Worm (Caenorhabditis elegans) whole organism, late embryonic: ENCODE results near the gene dpf-2.

ENCODE experiments used
- C08G9.2 ChIP-seq: sonication (generic microtip); optimal IDR thresholded peaks from 2 replicates; lab custom pipeline; 2016; ENCODE audit warnings: mild to moderate bottlenecking, missing genetic modification characterization, moderate library complexity, missing compliant biosample characterization
- F13H6.1 ChIP-seq: sonication (generic microtip); optimal IDR thresholded peaks from 2 replicates; lab custom pipeline; 2016; ENCODE audit warnings: missing genetic modification characterization, missing compliant biosample characterization
- K02D7.2 ChIP-seq: sonication (generic microtip); optimal IDR thresholded peaks from 2 replicates; lab custom pipeline; 2017; ENCODE audit warnings: mild to moderate bottlenecking, missing genetic modification characterization, missing compliant biosample characterization
- K09A11.1 ChIP-seq: sonication (generic microtip); optimal IDR thresholded peaks from 2 replicates; lab custom pipeline; 2017; ENCODE audit warnings: antibody characterized with exemption, mild to moderate bottlenecking, missing genetic modification characterization, missing compliant biosample characterization; ENCODE audit not compliant: insufficient read depth
- ahr-1 ChIP-seq: sonication (generic microtip); optimal IDR thresholded peaks from 2 replicates; lab custom pipeline; 2016; ENCODE audit warnings: missing genetic modification characterization, missing compliant biosample characterization
- ama-1 ChIP-seq: fragments of 150-350 bp; optimal IDR thresholded peaks from 2 replicates; lab custom pipeline; 2014
- ceh-18 ChIP-seq: sonication (generic microtip); optimal IDR thresholded peaks from 2 replicates; lab custom pipeline; 2016; ENCODE audit warnings: missing genetic modification characterization, missing compliant biosample characterization
- ceh-2 ChIP-seq: sonication (generic microtip); optimal IDR thresholded peaks from 2 replicates; lab custom pipeline; 2016; ENCODE audit warnings: missing genotype, missing genetic modification characterization, missing compliant biosample characterization
- ceh-22 ChIP-seq: sonication (generic microtip); optimal IDR thresholded peaks from 2 replicates; lab custom pipeline; 2017; ENCODE audit warnings: missing biosample characterization, missing genetic modification characterization
- ceh-30 ChIP-seq: fragments of 150-350 bp; optimal IDR thresholded peaks from 2 replicates; lab custom pipeline; 2014; ENCODE audit warnings: missing biosample characterization, missing genetic modification characterization
- ceh-31 ChIP-seq: sonication (generic microtip); optimal IDR thresholded peaks from 2 replicates; lab custom pipeline; 2016; ENCODE audit warnings: missing genetic modification characterization, missing compliant biosample characterization
- ceh-45 ChIP-seq: fragments of 200-800 bp; sonication (Bioruptor generic); IDR thresholded peaks from 2 replicates; pipeline ENCODE4 v1.3.6; 2022; ENCODE audit warnings: missing genetic modification reagents, missing genetic modification characterization, missing compliant biosample characterization
- ceh-6 ChIP-seq: fragments of 200-800 bp; sonication (Bioruptor generic); optimal IDR thresholded peaks from 2 replicates; lab custom pipeline; 2018; ENCODE audit warnings: mild to moderate bottlenecking, missing genetic modification characterization, missing compliant biosample characterization
- dve-1 ChIP-seq: sonication (generic microtip); optimal IDR thresholded peaks from 2 replicates; lab custom pipeline; 2017; ENCODE audit warnings: antibody characterized with exemption, mild to moderate bottlenecking, missing genetic modification characterization, missing compliant biosample characterization
- elt-2 ChIP-seq: sonication (generic microtip); optimal IDR thresholded peaks from 2 replicates; lab custom pipeline; 2016; ENCODE audit warnings: missing genetic modification reagents, missing genetic modification characterization, missing compliant biosample characterization
- fkh-6 ChIP-seq: sonication (generic microtip); optimal IDR thresholded peaks from 2 replicates; lab custom pipeline; 2016; ENCODE audit warnings: missing genetic modification characterization, missing compliant biosample characterization
- gmeb-2 ChIP-seq: sonication (generic microtip); optimal IDR thresholded peaks from 2 replicates; lab custom pipeline; 2016; ENCODE audit warnings: missing genetic modification characterization, inconsistent platforms, missing compliant biosample characterization
- hlh-30 ChIP-seq: sonication (generic microtip); optimal IDR thresholded peaks from 2 replicates; lab custom pipeline; 2017; ENCODE audit warnings: antibody characterized with exemption, missing genetic modification characterization, missing compliant biosample characterization; ENCODE audit not compliant: insufficient read depth
- madf-2 ChIP-seq: sonication (generic microtip); optimal IDR thresholded peaks from 2 replicates; lab custom pipeline; 2017; ENCODE audit warnings: missing genetic modification characterization, missing compliant biosample characterization
- nfya-1 ChIP-seq: sonication (generic microtip); optimal IDR thresholded peaks from 2 replicates; lab custom pipeline; 2017; ENCODE audit warnings: missing genetic modification characterization, mild to moderate bottlenecking, missing compliant biosample characterization, antibody characterized with exemption, moderate library complexity
- nhr-11 ChIP-seq: fragments of 150-350 bp; optimal IDR thresholded peaks from 2 replicates; lab custom pipeline; 2014; ENCODE audit warnings: missing biosample characterization, missing genetic modification characterization
- npax-4 ChIP-seq: sonication (generic microtip); optimal IDR thresholded peaks from 2 replicates; lab custom pipeline; 2016; ENCODE audit warnings: missing genetic modification characterization, missing compliant biosample characterization
- pat-9 ChIP-seq: fragments of 200-800 bp; sonication (Bioruptor generic); optimal IDR thresholded peaks from 2 replicates; lab custom pipeline; 2018; ENCODE audit warnings: mild to moderate bottlenecking, missing genetic modification characterization, moderate library complexity, missing compliant biosample characterization
- pqm-1 ChIP-seq: sonication (generic microtip); optimal IDR thresholded peaks from 2 replicates; lab custom pipeline; 2016; ENCODE audit warnings: missing genetic modification characterization, missing compliant biosample characterization
- ref-2 ChIP-seq: sonication (generic microtip); optimal IDR thresholded peaks from 2 replicates; lab custom pipeline; 2016; ENCODE audit warnings: missing genetic modification characterization, missing compliant biosample characterization
- rnt-1 ChIP-seq: sonication (generic microtip); optimal IDR thresholded peaks from 2 replicates; lab custom pipeline; 2016; ENCODE audit warnings: missing genetic modification characterization, missing compliant biosample characterization
- sdc-2 ChIP-seq: sonication (generic microtip); optimal IDR thresholded peaks from 2 replicates; lab custom pipeline; 2016; ENCODE audit warnings: missing genotype, missing genetic modification characterization, missing compliant biosample characterization
- sox-2 ChIP-seq: fragments of 200-800 bp; sonication (Bioruptor generic); IDR thresholded peaks from 2 replicates; pipeline ENCODE4 v1.3.6; 2022; ENCODE audit warnings: missing genetic modification reagents, missing genetic modification characterization, missing compliant biosample characterization
- syd-9 ChIP-seq: sonication (generic microtip); optimal IDR thresholded peaks from 2 replicates; lab custom pipeline; 2016; ENCODE audit warnings: mild to moderate bottlenecking, missing genetic modification characterization, moderate library complexity, missing compliant biosample characterization
- tbx-2 ChIP-seq: sonication (generic microtip); optimal IDR thresholded peaks from 2 replicates; lab custom pipeline; 2016; ENCODE audit warnings: missing genetic modification characterization, missing compliant biosample characterization
- ttx-3 ChIP-seq: sonication (generic microtip); optimal IDR thresholded peaks from 2 replicates; lab custom pipeline; 2016; ENCODE audit warnings: missing genetic modification reagents, missing genetic modification characterization, missing compliant biosample characterization
- unc-55 ChIP-seq: sonication (generic microtip); optimal IDR thresholded peaks from 2 replicates; lab custom pipeline; 2017; ENCODE audit warnings: missing biosample characterization, missing genetic modification reagents, missing genetic modification characterization
- zip-5 ChIP-seq: sonication (generic microtip); optimal IDR thresholded peaks from 2 replicates; lab custom pipeline; 2016; ENCODE audit warnings: missing genetic modification characterization, missing compliant biosample characterization
- ztf-16 ChIP-seq: sonication (generic microtip); optimal IDR thresholded peaks from 2 replicates; lab custom pipeline; 2017; ENCODE audit warnings: missing genetic modification characterization, missing compliant biosample characterization

Gene dpf-2

DNA sequence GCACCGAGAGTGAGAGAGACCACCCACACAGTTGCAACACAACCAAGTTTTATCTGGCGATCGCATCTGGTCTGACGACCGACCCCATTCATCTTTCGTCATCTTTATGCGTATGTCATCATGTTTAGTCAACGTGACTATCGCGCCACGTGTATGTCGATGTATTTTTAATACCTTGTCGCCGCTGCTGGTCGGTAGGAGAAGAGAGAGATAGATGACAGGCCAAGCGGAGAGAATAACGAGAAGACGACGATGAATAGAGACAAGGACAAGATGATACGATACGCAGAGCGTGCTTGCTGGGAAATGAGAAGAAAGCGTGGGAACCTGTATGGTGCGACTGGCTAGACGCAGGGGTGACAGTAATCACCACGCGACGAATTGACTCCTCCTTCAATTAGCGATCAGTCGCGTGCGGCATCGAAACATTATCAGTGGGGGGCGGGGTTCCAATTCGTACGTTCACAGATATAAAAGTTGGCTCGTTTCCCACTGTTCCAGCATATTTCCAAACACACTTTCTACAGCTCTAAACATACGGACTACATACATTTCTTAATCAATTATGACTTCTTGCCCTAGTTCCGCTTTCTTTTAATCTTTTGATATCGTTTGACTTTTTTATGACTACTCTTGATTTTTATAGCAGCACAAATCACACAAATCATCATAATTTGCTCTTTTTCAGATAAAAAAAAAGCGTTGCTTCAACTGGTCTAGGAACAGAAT, 41.1 kb upstream of the dpf-2 start, which contains the start of gene tatn-1:
Gene tatn-1 (plus strand): TSS at position 689 of the 729 bp plus-strand sequence.
- TF ChIP-seq ceh-22 (tag; lab: Kevin White, UChicago): no peak
- no peak for TF ChIP-seq K02D7.2
- TF ChIP-seq ceh-18 (tag; lab: Kevin White, UChicago): peak; percentile 19
- TF ChIP-seq rnt-1: peak; percentile 75
- no peak for TF ChIP-seq ceh-30 (tag; lab: Kevin White, UChicago)
- no peak for TF ChIP-seq pat-9 (tag; lab: Kevin White, UChicago)
- peak; percentile 24 for TF ChIP-seq elt-2 (tag; lab: Kevin White, UChicago)
- TF ChIP-seq ref-2 (tag; lab: Kevin White, UChicago): peak; percentile 64
- TF ChIP-seq unc-55 (GFP tag; lab: Kevin White, UChicago): peak; percentile 56
- peak; percentile 26 for TF ChIP-seq dve-1
- TF ChIP-seq hlh-30: peak; percentile 29
- TF ChIP-seq ceh-31: no peak
- TF ChIP-seq nfya-1 (tag; lab: Kevin White, UChicago): peak; percentile 16
- TF ChIP-seq F13H6.1 (tag; lab: Kevin White, UChicago): peak; percentile 38
- peak; percentile 20 for TF ChIP-seq tbx-2 (tag; lab: Kevin White, UChicago)
- peak; percentile 14 for TF ChIP-seq sdc-2
- TF ChIP-seq pqm-1 (tag; lab: Kevin White, UChicago): peak; percentile 13
- no peak for TF ChIP-seq syd-9 (tag; lab: Kevin White, UChicago)
- no peak for TF ChIP-seq ama-1

ce11 chrX:14791195-14791739, 40.4 kb upstream of the dpf-2 start:
- TF ChIP-seq sox-2 (GFP tag; lab: Robert Waterston, UW) (no peak), ceh-22 (tag; lab: Kevin White, UChicago) (no peak), zip-5 (tag; lab: Kevin White, UChicago) (no peak), C08G9.2 (no peak), ceh-45 (GFP tag; lab: Robert Waterston, UW) (no peak), ahr-1 (tag; lab: Kevin White, UChicago) (no peak), ztf-16 (tag; lab: Kevin White, UChicago) (no peak), madf-2 (no peak)

ce11 chrX:14792315-14793197, 39.1 kb upstream of the dpf-2 start:
- TF ChIP-seq ttx-3 (tag; lab: Kevin White, UChicago): no peak
- no peak for TF ChIP-seq ceh-2
- no peak for TF ChIP-seq pat-9 (tag; lab: Kevin White, UChicago)
- no peak for TF ChIP-seq ceh-6 (GFP tag; lab: Kevin White, UChicago)
- TF ChIP-seq K09A11.1 (tag; lab: Kevin White, UChicago): no peak
- TF ChIP-seq nhr-11 (tag; lab: Kevin White, UChicago): no peak
- TF ChIP-seq npax-4: no peak
- TF ChIP-seq gmeb-2: no peak

DNA sequence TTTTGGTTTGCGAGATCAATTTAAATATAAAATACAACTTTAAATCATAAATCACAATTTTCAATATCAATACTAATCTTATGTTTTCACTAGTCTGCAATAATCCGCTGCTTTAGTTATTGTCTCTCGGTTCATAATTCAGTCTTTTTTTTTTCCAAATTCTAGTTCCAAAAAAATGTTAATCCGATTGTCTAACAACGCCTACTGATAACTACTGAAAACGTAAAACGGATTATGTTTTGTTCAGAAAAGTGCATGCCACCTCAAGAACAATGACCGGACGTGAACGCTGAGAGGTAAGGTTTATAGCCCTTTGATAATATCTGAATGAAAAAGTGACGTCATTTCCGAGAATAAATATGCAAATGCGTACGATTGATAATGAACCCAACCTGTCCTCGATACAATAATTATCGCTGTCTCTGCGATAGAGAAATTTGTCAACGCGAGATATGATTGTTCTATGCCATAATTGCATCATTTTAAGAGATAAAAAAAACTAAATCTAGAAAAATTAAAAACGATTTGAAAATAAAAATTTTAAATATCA, 38.4 kb upstream of the dpf-2 start, which contains the start of gene sprr-2:
Gene sprr-2 (plus strand): TSS at position 248 of the 550 bp plus-strand sequence.
- TF ChIP-seq fkh-6 (tag; lab: Kevin White, UChicago) (no peak), elt-2 (tag; lab: Kevin White, UChicago) (peak; percentile 96)
- TF ChIP-seq, all 69 proteins: peak for 1
